Fruit fly (Drosophila melanogaster): Measurements from ENCODE around the gene CG14109.

The CG14109 gene

DNA sequence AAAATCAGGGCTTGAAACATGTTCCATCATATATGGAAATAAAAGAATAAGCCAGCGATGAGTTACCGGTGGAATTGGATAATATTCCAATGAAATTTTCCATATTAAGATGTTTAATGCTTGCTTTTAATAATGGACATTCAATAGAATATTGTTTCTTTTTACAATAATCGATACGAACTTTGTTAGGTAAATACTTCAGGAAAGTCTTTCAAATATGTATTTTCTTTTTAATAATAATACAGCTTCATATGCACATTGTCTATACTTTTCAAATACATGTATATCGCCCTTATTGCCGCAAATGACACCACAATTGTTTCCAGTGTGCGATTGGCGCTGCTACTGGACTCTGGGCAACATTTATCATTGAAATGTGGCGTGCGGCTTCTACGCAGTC lies 33.8 kb upstream of the CG14109 start (continued):
- TF ChIP-seq dsx (GFP tag; optimal IDR thresholded peaks at IDR 0.05; ENCODE audit: poor library complexity, severe bottlenecking), result peak; percentile 22

DNA sequence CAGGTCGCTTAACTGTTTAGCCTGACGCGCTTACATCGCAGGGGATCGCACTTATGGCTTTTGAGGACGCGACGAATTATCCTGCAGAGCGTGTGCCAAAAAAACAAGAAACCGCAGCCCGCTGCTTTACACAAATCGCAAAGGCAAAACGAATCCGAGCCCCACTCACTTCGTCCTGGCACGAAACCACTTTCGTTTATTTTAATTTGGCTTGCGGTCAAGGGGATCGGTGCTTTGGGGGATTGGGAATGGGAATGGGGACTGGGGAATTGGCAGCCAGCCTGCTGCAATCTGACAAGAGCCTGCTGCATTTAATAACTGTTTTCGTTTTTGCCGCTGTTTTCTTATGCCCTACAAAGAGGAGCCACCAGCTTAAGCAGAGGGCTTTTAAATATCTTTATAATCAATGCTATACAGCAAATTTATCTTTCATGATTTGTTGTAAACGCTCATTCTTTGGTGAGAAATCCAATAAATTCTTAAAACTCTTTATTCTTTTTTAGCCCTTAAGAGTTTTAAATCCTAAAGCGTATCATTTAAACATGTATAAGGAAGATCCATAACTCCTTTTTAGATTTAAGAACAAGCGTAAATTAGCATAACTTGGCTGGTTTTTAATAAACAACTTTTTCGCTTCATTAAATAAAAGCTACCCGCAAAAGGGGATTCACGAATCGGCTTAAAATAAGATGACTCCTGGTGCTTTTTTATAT lies 30.7 kb upstream of the CG14109 start:
- TF ChIP-seq svp (GFP tag) (peak; percentile 75), CG8119 (GFP tag; IDR thresholded peaks at IDR 0.05) (no peak), net (GFP tag; optimal IDR thresholded peaks at IDR 0.05) (peak; percentile 17), Blimp-1 (GFP tag; optimal IDR thresholded peaks at IDR 0.05) (peak; percentile 94), esn (GFP tag; optimal IDR thresholded peaks at IDR 0.05) (peak; percentile 82), salr (GFP tag; optimal IDR thresholded peaks at IDR 0.05) (no peak), ss (GFP tag; optimal IDR thresholded peaks at IDR 0.05) (peak; percentile 39 to 66), CG11294 (GFP tag; IDR thresholded peaks at IDR 0.05) (no peak), Eip78C (GFP tag) (peak; percentile 87), CG3032 (tag; optimal IDR thresholded peaks at IDR 0.05) (peak; percentile 43), OdsH (GFP tag; optimal IDR thresholded peaks at IDR 0.05) (peak; percentile 32), CG6808 (GFP tag; optimal IDR thresholded peaks at IDR 0.05) (peak; percentile 39), Hr4 (GFP tag; optimal IDR thresholded peaks at IDR 0.05) (no peak), Sox102F (GFP tag; optimal IDR thresholded peaks at IDR 0.05) (peak; percentile 47), fd85E (GFP tag; optimal IDR thresholded peaks at IDR 0.05) (no peak), CG7368 (GFP tag; optimal IDR thresholded peaks at IDR 0.05) (no peak), CG11762 (GFP tag; optimal IDR thresholded peaks at IDR 0.05; ENCODE audit: insufficient read depth) (no peak), Gug (GFP tag; IDR thresholded peaks at IDR 0.05) (no peak), Sox15 (GFP tag; optimal IDR thresholded peaks at IDR 0.05) (peak; percentile 7), CG6854 (GFP tag; optimal IDR thresholded peaks at IDR 0.05) (peak; percentile 8), CG34406 (GFP tag; optimal IDR thresholded peaks at IDR 0.05) (peak; percentile 41), CG8632 (GFP tag; optimal IDR thresholded peaks at IDR 0.05) (peak; percentile 29), CG31627 (GFP tag; optimal IDR thresholded peaks at IDR 0.05) (peak; percentile 66), CG8319 (GFP tag; optimal IDR thresholded peaks at IDR 0.05) (no peak), fd59A (GFP tag; optimal IDR thresholded peaks at IDR 0.05) (peak; percentile 22), Ets21C (GFP tag; optimal IDR thresholded peaks at IDR 0.05) (peak; percentile 14), Ets96B (tag; optimal IDR thresholded peaks at IDR 0.05) (peak; percentile 27), achi (GFP tag; optimal IDR thresholded peaks at IDR 0.05) (peak; percentile 15), dsx (GFP tag; optimal IDR thresholded peaks at IDR 0.05; ENCODE audit: poor library complexity, severe bottlenecking) (no peak), CG11902 (GFP tag; optimal IDR thresholded peaks at IDR 0.05) (peak; percentile 34), CG6276 (GFP tag; optimal IDR thresholded peaks at IDR 0.05) (no peak), Sox14 (GFP tag; optimal IDR thresholded peaks at IDR 0.05) (peak; percentile 35), CG6792 (GFP tag; optimal IDR thresholded peaks at IDR 0.05) (peak; percentile 36), topi (GFP tag; optimal IDR thresholded peaks at IDR 0.05) (peak; percentile 67), Smox (GFP tag; optimal IDR thresholded peaks at IDR 0.05) (peak; percentile 67), spab (GFP tag; optimal IDR thresholded peaks at IDR 0.05) (peak; percentile 44), dac (GFP tag; optimal IDR thresholded peaks at IDR 0.05) (no peak), acj6 (GFP tag; optimal IDR thresholded peaks at IDR 0.05) (peak; percentile 29), CG10631 (GFP tag; optimal IDR thresholded peaks at IDR 0.05) (peak; percentile 18), CG10669 (GFP tag; optimal IDR thresholded peaks at IDR 0.05) (peak; percentile 25), cyc (GFP tag; optimal IDR thresholded peaks at IDR 0.05) (peak; percentile 48), CG16779 (tag; optimal IDR thresholded peaks at IDR 0.05) (no peak), CG3919 (GFP tag; optimal IDR thresholded peaks at IDR 0.05) (peak; percentile 50), Lpt (GFP tag; optimal IDR thresholded peaks at IDR 0.05) (no peak), Hr39 (GFP tag; optimal IDR thresholded peaks at IDR 0.05) (peak; percentile 50), Eip75B (GFP tag; optimal IDR thresholded peaks at IDR 0.05) (peak; percentile 49), Met (GFP tag; optimal IDR thresholded peaks at IDR 0.05) (peak; percentile 62), lz (GFP tag; optimal IDR thresholded peaks at IDR 0.05) (peak; percentile 50), pdm3 (GFP tag; optimal IDR thresholded peaks at IDR 0.05) (peak; percentile 43)
